Fruit fly (Drosophila melanogaster) S2 (cell line): Measurements from ENCODE around the gene CG32037.

Source experiments
- CG8478 ChIP-seq: fragments of >200 bp; optimal IDR thresholded peaks from 2 replicates; lab custom pipeline; 2018
- CTCF ChIP-seq, 2 experiments: fragments of >200 bp; optimal IDR thresholded peaks; 2 replicates each; lab custom pipeline; 2018

DNA sequence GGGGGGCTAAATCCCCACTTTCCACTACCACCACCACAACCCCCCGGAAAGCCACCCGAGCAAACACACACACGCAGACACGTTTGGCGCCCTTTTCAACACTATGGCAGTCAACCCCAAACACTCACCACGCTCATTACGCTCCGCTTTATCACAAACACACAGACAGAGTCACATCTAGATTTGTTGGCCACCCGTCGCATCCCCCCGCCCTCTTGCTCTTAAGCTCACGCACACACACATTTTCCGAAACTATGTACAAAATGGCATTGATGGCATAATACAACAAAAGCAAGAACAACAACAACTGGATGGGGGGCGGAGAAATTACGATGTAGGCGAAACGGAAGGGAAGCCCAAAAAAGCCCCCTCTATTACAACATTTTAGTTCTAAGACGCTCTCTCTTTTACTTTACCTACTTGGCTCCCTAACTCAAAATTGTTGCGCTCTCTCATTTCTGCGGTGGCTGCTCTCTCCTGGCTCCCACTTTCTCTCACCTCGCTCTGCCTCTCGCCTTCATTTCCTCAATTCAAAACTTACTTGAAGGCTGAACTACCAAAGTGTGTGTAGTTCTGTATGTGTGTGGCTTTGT, 26.3 kb downstream of the CG32037 start:
- TF ChIP-seq CG8478 (lab: Kevin White, UChicago) (no peak), CTCF (optimal IDR thresholded peaks at IDR 0.05; lab: Kevin White, UChicago) (no peak)
